Worm (Caenorhabditis elegans): Measurements from ENCODE around the gene btb-4.

DNA sequence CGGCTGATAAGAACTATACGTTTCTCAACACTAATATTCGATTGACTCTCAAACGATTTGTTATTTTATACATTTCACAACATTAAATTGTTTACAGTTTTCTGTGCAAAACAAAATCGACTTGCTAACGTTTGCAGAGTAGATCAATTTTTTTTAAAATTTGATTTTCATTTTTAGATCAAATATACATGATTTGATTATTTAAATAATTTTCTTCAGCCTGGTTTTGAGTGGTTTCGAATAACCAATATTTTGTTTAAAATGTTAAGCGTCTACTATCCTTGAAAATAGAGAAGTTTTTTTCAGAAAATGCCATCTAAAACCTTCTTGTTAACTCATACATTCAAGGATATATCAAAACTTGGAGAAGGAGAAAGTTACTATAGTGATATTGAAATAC is 38.4 kb upstream of the btb-4 start, which contains the start of gene math-21:
- no peak for TF ChIP-seq spr-3 (GFP tag; optimal IDR thresholded peaks at IDR 0.05)
- TF ChIP-seq daf-16 (GFP tag; optimal IDR thresholded peaks at IDR 0.05), result no peak
- peak; percentile 71 for TF ChIP-seq daf-16 (tag; optimal IDR thresholded peaks at IDR 0.05)
- no peak for TF ChIP-seq saeg-2 (GFP tag; IDR thresholded peaks at IDR 0.05)
- TF ChIP-seq nhr-10 (tag; optimal IDR thresholded peaks at IDR 0.05), result no peak
- no peak for TF ChIP-seq F26F4.8 (GFP tag; conservative IDR thresholded peaks at IDR 0.05)
- TF ChIP-seq D1046.2 (GFP tag; IDR thresholded peaks at IDR 0.05), result no peak
- TF ChIP-seq pha-4 (GFP tag; IDR thresholded peaks at IDR 0.05), result no peak
- TF ChIP-seq pha-4 (tag; optimal IDR thresholded peaks at IDR 0.05), result no peak
- TF ChIP-seq ztf-11 (tag; optimal IDR thresholded peaks at IDR 0.05), result no peak
- no peak for TF ChIP-seq unc-130 (GFP tag; optimal IDR thresholded peaks at IDR 0.05)
- TF ChIP-seq tag-97 (GFP tag; IDR thresholded peaks at IDR 0.05), result no peak
- TF ChIP-seq lin-39 (tag; optimal IDR thresholded peaks at IDR 0.05), result no peak
- TF ChIP-seq dve-1 (tag; optimal IDR thresholded peaks at IDR 0.05; ENCODE audit: insufficient read depth), result no peak
- TF ChIP-seq ZK546.5 (tag; optimal IDR thresholded peaks at IDR 0.05), result no peak
- TF ChIP-seq ceh-20 (GFP tag; IDR thresholded peaks at IDR 0.05), result no peak
